Fruit fly (Drosophila melanogaster): ENCODE data around the gene cpx.

DNA sequence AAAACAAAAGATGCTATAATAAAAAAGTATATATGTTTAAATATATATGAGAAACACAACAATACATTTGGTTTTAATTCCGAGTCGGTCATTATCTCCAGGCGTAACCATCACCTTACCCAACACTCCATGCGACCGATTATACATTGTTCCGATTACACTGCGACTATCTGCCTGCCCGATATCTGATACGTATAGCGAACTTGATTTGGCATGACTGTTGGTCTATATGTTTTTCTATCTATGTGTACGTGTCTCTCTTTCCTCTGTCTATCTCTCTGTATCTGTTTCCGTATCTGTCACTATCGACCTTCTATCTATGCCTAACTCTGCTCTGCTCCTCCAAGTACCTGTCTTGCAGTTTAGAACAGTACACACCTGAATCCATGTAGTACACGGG, 21.5 kb downstream of the cpx start:
- no peak for TF ChIP-seq CG32121 (GFP tag; IDR thresholded peaks at IDR 0.05)
- TF ChIP-seq CG9948 (tag; optimal IDR thresholded peaks at IDR 0.05) = no peak
- no peak for TF ChIP-seq CG4496 (GFP tag; IDR thresholded peaks at IDR 0.05)
- no peak for TF ChIP-seq CG8159 (tag; optimal IDR thresholded peaks at IDR 0.05)
- TF ChIP-seq CG13204 (GFP tag; optimal IDR thresholded peaks at IDR 0.05) = no peak
